Worm (Caenorhabditis elegans) whole organism, L1 larva: ENCODE data around the gene rgs-5.
A peak's percentile ranks its signal among the peaks of the same experiment; 100 is the strongest.

ENCODE experiments used
- C34B4.2 ChIP-seq: sonication (generic microtip); optimal IDR thresholded peaks from 2 replicates; lab custom pipeline; 2017; ENCODE audit warnings: mild to moderate bottlenecking, missing genetic modification characterization, missing compliant biosample characterization
- Y116A8C.19 ChIP-seq: sonication (generic microtip); optimal IDR thresholded peaks from 2 replicates; lab custom pipeline; 2016; ENCODE audit warnings: missing compliant biosample characterization, missing genetic modification characterization, borderline replicate concordance
- aha-1 ChIP-seq: fragments of 150-350 bp; optimal IDR thresholded peaks from 2 replicates; lab custom pipeline; 2014; ENCODE audit warnings: missing biosample characterization, missing genetic modification characterization
- alr-1 ChIP-seq: fragments of 200-800 bp; sonication (Bioruptor generic); optimal IDR thresholded peaks from 2 replicates; lab custom pipeline; 2018; ENCODE audit warnings: borderline replicate concordance, mild to moderate bottlenecking, missing genetic modification characterization, missing compliant biosample characterization
- aly-2 ChIP-seq: fragments of 150-350 bp; optimal IDR thresholded peaks from 2 replicates; lab custom pipeline; 2014; ENCODE audit warnings: missing biosample characterization, missing genetic modification characterization
- ama-1 ChIP-seq: fragments of 150-350 bp; optimal IDR thresholded peaks from 2 replicates; lab custom pipeline; 2014
- blmp-1 ChIP-seq: fragments of 150-350 bp; optimal IDR thresholded peaks from 2 replicates; lab custom pipeline; 2014; ENCODE audit warnings: missing biosample characterization, missing genetic modification characterization
- ceh-8 ChIP-seq: fragments of 200-800 bp; sonication (Bioruptor generic); optimal IDR thresholded peaks from 2 replicates; lab custom pipeline; 2018; ENCODE audit warnings: mild to moderate bottlenecking, missing genetic modification characterization, moderate library complexity, missing compliant biosample characterization
- ceh-88 ChIP-seq: fragments of 200-800 bp; sonication (Bioruptor generic); IDR thresholded peaks from 2 replicates; pipeline ENCODE4 v1.3.6; 2022; ENCODE audit warnings: missing genetic modification characterization, missing compliant biosample characterization
- ceh-90 ChIP-seq: sonication (generic microtip); optimal IDR thresholded peaks from 2 replicates; lab custom pipeline; 2016; ENCODE audit warnings: missing genetic modification characterization, missing compliant biosample characterization
- ces-1 ChIP-seq: fragments of 150-350 bp; optimal IDR thresholded peaks from 2 replicates; lab custom pipeline; 2014; ENCODE audit warnings: missing biosample characterization, missing genetic modification reagents, missing genetic modification characterization
- dsc-1 ChIP-seq: sonication (generic microtip); optimal IDR thresholded peaks from 2 replicates; lab custom pipeline; 2016; ENCODE audit warnings: mild to moderate bottlenecking, missing genetic modification characterization, missing compliant biosample characterization
- egl-13 ChIP-seq: sonication (generic microtip); optimal IDR thresholded peaks from 2 replicates; lab custom pipeline; 2016; ENCODE audit warnings: missing genotype, missing genetic modification reagents, missing genetic modification characterization, missing compliant biosample characterization
- elt-2 ChIP-seq: sonication (generic microtip); optimal IDR thresholded peaks from 2 replicates; lab custom pipeline; 2016; ENCODE audit warnings: missing genetic modification characterization, mild to moderate bottlenecking, inconsistent platforms, missing compliant biosample characterization, missing genetic modification reagents
- elt-3 ChIP-seq, 6 experiments: fragments of 150-350 bp in 1 of 6; sonication (generic microtip); optimal IDR thresholded peaks; 2 replicates each; lab custom pipeline; 2017 to 2018; ENCODE audit warnings: missing biosample characterization in 6 of 6, missing genetic modification characterization in 6 of 6, inconsistent platforms in 1 of 6
- fkh-8 ChIP-seq: sonication (generic microtip); optimal IDR thresholded peaks from 2 replicates; lab custom pipeline; 2016; ENCODE audit warnings: mild to moderate bottlenecking, missing genetic modification characterization, missing compliant biosample characterization
- grh-1 ChIP-seq: fragments of 200-800 bp; sonication (Bioruptor generic); IDR thresholded peaks from 2 replicates; pipeline ENCODE4 v1.3.6; 2022; ENCODE audit warnings: missing genetic modification reagents, missing genetic modification characterization, missing compliant biosample characterization
- hpl-2 ChIP-seq: fragments of 150-350 bp; optimal IDR thresholded peaks from 2 replicates; lab custom pipeline; 2014; ENCODE audit warnings: missing biosample characterization, missing genetic modification reagents, missing genetic modification characterization
- irx-1 ChIP-seq: sonication (generic microtip); optimal IDR thresholded peaks from 2 replicates; lab custom pipeline; 2016; ENCODE audit warnings: missing genetic modification characterization, missing compliant biosample characterization
- isw-1 ChIP-seq: fragments of 200-800 bp; sonication (Bioruptor generic); IDR thresholded peaks from 2 replicates; pipeline ENCODE4 v1.3.6; 2022; ENCODE audit warnings: missing genetic modification characterization, missing compliant biosample characterization
- jun-1 ChIP-seq: fragments of 150-350 bp; optimal IDR thresholded peaks from 2 replicates; lab custom pipeline; 2014; ENCODE audit warnings: missing biosample characterization, missing genetic modification reagents, missing genetic modification characterization
- lin-13 ChIP-seq: fragments of 150-350 bp; optimal IDR thresholded peaks from 2 replicates; lab custom pipeline; 2014; ENCODE audit warnings: missing biosample characterization, missing genetic modification reagents, missing genetic modification characterization
- lin-14 ChIP-seq: fragments of 200-800 bp; sonication (Bioruptor generic); optimal IDR thresholded peaks from 2 replicates; lab custom pipeline; 2018; ENCODE audit warnings: mild to moderate bottlenecking, missing genetic modification characterization, moderate library complexity, missing compliant biosample characterization
- lin-35 ChIP-seq, 2 experiments: fragments of 150-350 bp; optimal IDR thresholded peaks; 2 replicates each; lab custom pipeline; 2014; ENCODE audit warnings: missing biosample characterization in 2 of 2, missing genetic modification characterization in 2 of 2, missing genetic modification reagents in 2 of 2
- lir-3 ChIP-seq: sonication (generic microtip); optimal IDR thresholded peaks from 2 replicates; lab custom pipeline; 2016; ENCODE audit warnings: mild to moderate bottlenecking, missing genetic modification characterization, moderate library complexity, missing compliant biosample characterization; ENCODE audit not compliant: poor library complexity
- lsy-2 ChIP-seq, 2 experiments: fragments of 150-350 bp; optimal IDR thresholded peaks; 2 replicates each; lab custom pipeline; 2014; ENCODE audit warnings: missing biosample characterization in 2 of 2, missing genetic modification characterization in 2 of 2
- mdl-1 ChIP-seq, 2 experiments: fragments of 150-350 bp; optimal IDR thresholded peaks; 2 replicates each; lab custom pipeline; 2014 to 2017; ENCODE audit warnings: missing biosample characterization in 2 of 2, missing genetic modification characterization in 2 of 2, inconsistent platforms in 1 of 2
- nhr-12 ChIP-seq: sonication (generic microtip); optimal IDR thresholded peaks from 2 replicates; lab custom pipeline; 2017; ENCODE audit warnings: missing biosample characterization, missing genetic modification characterization
- nhr-19 ChIP-seq: fragments of 200-800 bp; sonication (Bioruptor generic); conservative IDR thresholded peaks from 2 replicates; pipeline ENCODE4 v1.3.6; 2022; ENCODE audit warnings: missing genetic modification characterization, missing compliant biosample characterization
- nhr-20 ChIP-seq: sonication (generic microtip); optimal IDR thresholded peaks from 2 replicates; lab custom pipeline; 2016; ENCODE audit warnings: mild to moderate bottlenecking, missing genetic modification characterization, missing compliant biosample characterization
- nhr-237 ChIP-seq: fragments of 150-350 bp; optimal IDR thresholded peaks from 2 replicates; lab custom pipeline; 2014; ENCODE audit warnings: missing biosample characterization, missing genetic modification characterization
- nhr-47 ChIP-seq: sonication (generic microtip); optimal IDR thresholded peaks from 2 replicates; lab custom pipeline; 2016; ENCODE audit warnings: mild to moderate bottlenecking, missing genetic modification characterization, moderate library complexity, missing compliant biosample characterization
- nhr-84 ChIP-seq: sonication (generic microtip); optimal IDR thresholded peaks from 2 replicates; lab custom pipeline; 2017; ENCODE audit warnings: missing biosample characterization, missing genetic modification characterization
- pqm-1 ChIP-seq: sonication (generic microtip); optimal IDR thresholded peaks from 3 replicates; lab custom pipeline; 2017; ENCODE audit warnings: missing biosample characterization, missing genetic modification characterization
- snu-23 ChIP-seq: sonication (generic microtip); optimal IDR thresholded peaks from 2 replicates; lab custom pipeline; 2016; ENCODE audit warnings: missing genetic modification characterization, missing compliant biosample characterization
- sptf-1 ChIP-seq: fragments of 150-350 bp; optimal IDR thresholded peaks from 2 replicates; lab custom pipeline; 2014; ENCODE audit warnings: missing biosample characterization, missing genetic modification characterization
- sup-37 ChIP-seq: fragments of 200-800 bp; sonication (Bioruptor generic); optimal IDR thresholded peaks from 2 replicates; lab custom pipeline; 2018; ENCODE audit warnings: mild to moderate bottlenecking, missing genetic modification characterization, missing compliant biosample characterization
- tbx-2 ChIP-seq: sonication (generic microtip); optimal IDR thresholded peaks from 2 replicates; lab custom pipeline; 2016; ENCODE audit warnings: missing genetic modification characterization, missing compliant biosample characterization
- unc-86 ChIP-seq: sonication (generic microtip); optimal IDR thresholded peaks from 2 replicates; lab custom pipeline; 2016; ENCODE audit warnings: missing genetic modification characterization, missing compliant biosample characterization
- vab-15 ChIP-seq: sonication (generic microtip); optimal IDR thresholded peaks from 2 replicates; lab custom pipeline; 2017; ENCODE audit warnings: missing genotype, mild to moderate bottlenecking, missing genetic modification characterization, missing compliant biosample characterization
- xbp-1 ChIP-seq: sonication (generic microtip); optimal IDR thresholded peaks from 2 replicates; lab custom pipeline; 2016; ENCODE audit warnings: missing genetic modification characterization, missing compliant biosample characterization
- ztf-4 ChIP-seq: fragments of 150-350 bp; optimal IDR thresholded peaks from 2 replicates; lab custom pipeline; 2014; ENCODE audit warnings: missing biosample characterization, missing genetic modification characterization

rgs-5 gene

DNA sequence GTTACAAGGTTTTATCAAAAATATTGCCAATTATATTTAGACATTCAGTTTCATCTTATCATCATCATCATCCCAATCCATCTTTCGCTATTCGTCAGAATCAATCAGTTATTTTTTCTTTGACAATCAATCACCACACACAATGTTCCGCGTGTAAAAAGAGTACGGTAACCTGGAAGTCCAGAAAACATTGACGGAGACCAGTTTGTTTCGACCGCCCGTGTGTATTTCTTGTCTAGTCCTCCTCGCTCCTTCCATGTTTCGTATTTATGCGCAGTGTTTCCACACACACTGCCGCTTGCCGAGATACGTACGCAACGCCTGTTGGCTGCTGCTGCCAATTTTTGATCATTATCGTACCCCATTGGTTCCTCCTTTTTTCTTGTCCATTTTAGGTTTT, 12.3 kb downstream of the rgs-5 start (continued):
- TF ChIP-seq mdl-1 (tag; optimal IDR thresholded peaks at IDR 0.05; lab: Kevin White, UChicago) (peak in 1 of 2 experiments; percentile 53), alr-1 (tag; lab: Kevin White, UChicago) (no peak), ceh-8 (GFP tag; lab: Kevin White, UChicago) (no peak), dsc-1 (tag; lab: Kevin White, UChicago) (no peak), elt-2 (tag; lab: Kevin White, UChicago) (peak; percentile 38), lsy-2 (tag; optimal IDR thresholded peaks at IDR 0.05; lab: Kevin White, UChicago) (peak in 1 of 2 experiments; percentile 87), snu-23 (GFP tag; lab: Kevin White, UChicago) (peak; percentile 58), jun-1 (tag; lab: Kevin White, UChicago) (no peak)

DNA sequence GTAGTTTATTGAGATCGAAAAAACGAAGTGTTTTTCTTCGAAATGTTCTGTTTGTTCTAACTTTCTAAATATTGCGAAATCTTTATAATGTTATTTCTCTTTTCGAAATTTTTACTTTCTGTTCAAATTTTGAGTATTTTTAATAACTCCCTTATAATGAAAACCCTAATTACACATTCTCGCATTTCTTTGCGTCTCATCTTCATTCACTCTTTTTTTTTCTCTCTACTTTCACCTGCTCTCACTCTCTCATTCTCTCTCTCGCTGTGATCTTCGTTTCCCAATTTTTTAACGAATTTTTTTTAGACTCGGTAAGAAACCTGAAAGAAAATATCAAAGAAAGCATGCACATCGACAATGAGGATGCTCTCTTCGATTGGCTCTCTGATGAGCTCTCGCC, 12.9 kb downstream of the rgs-5 start, which contains the start of gene rbm-26:
rbm-26 (plus strand) TSS at position 301 of the 400 bp plus-strand sequence.
- TF ChIP-seq isw-1 (GFP tag; lab: Robert Waterston, UW) = no peak
- TF ChIP-seq blmp-1 = peak; percentile 56

DNA sequence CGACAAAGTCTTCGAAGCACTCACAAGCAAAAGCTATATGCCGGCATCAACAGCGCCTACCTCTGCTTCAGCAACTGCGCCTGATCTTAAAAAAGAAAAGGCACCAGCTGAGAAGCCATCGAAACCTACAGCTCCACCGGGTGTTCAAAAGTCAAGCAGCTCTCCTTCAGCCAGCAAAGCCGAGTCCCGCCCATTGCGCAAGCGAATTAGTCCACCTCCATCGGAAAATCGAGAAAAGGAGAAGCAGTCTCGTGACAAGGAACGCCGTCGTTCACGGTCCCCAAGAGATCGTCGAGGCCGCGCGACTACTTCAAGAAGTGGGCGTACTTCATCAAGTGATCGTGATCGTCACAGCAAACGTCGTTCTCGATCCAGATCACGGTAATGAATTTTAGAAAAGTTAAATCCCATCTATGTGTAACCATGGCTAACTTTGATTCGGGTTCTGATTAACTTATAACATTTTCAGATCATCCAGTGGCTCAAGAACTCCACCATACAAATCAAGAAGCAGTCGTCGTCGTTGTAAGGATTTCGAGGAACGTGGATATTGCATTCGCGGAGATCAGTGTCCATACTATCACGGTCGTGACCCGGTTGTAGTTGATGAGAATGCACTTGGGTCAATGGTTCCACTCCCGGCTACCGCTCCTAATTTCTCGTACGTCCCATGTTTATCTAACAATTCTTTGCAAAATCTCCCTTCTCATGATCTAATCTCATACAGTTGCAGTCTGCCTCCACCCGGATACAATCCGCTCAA, 13.7 kb downstream of the rgs-5 start:
- no peak for TF ChIP-seq fkh-8 (tag; lab: Kevin White, UChicago)
- no peak for TF ChIP-seq hpl-2 (GFP tag; lab: Kevin White, UChicago)
- no peak for TF ChIP-seq Y116A8C.19 (tag; lab: Kevin White, UChicago)
- TF ChIP-seq nhr-19 (GFP tag; lab: Robert Waterston, UW) = no peak
- no peak for TF ChIP-seq mdl-1 (tag; optimal IDR thresholded peaks at IDR 0.05; lab: Kevin White, UChicago)
- no peak for TF ChIP-seq alr-1 (tag; lab: Kevin White, UChicago)
- TF ChIP-seq pqm-1 (tag; lab: Kevin White, UChicago) = no peak
- TF ChIP-seq sptf-1 (tag; lab: Kevin White, UChicago) = no peak
- no peak for TF ChIP-seq unc-86 (tag; lab: Kevin White, UChicago)
- TF ChIP-seq sup-37 (GFP tag; lab: Kevin White, UChicago) = no peak
- TF ChIP-seq ceh-90 (tag; lab: Kevin White, UChicago) = no peak
- no peak for TF ChIP-seq grh-1 (GFP tag; lab: Robert Waterston, UW)
- no peak for TF ChIP-seq C34B4.2 (tag; lab: Kevin White, UChicago)
- TF ChIP-seq ces-1 (GFP tag; lab: Kevin White, UChicago) = no peak
- TF ChIP-seq aha-1 (tag; lab: Kevin White, UChicago) = no peak
- TF ChIP-seq tbx-2 (tag; lab: Kevin White, UChicago) = no peak
- no peak for TF ChIP-seq nhr-47 (tag; lab: Kevin White, UChicago)
- TF ChIP-seq nhr-237 (tag; lab: Kevin White, UChicago) = no peak
- TF ChIP-seq lir-3 (tag; lab: Kevin White, UChicago) = no peak

DNA sequence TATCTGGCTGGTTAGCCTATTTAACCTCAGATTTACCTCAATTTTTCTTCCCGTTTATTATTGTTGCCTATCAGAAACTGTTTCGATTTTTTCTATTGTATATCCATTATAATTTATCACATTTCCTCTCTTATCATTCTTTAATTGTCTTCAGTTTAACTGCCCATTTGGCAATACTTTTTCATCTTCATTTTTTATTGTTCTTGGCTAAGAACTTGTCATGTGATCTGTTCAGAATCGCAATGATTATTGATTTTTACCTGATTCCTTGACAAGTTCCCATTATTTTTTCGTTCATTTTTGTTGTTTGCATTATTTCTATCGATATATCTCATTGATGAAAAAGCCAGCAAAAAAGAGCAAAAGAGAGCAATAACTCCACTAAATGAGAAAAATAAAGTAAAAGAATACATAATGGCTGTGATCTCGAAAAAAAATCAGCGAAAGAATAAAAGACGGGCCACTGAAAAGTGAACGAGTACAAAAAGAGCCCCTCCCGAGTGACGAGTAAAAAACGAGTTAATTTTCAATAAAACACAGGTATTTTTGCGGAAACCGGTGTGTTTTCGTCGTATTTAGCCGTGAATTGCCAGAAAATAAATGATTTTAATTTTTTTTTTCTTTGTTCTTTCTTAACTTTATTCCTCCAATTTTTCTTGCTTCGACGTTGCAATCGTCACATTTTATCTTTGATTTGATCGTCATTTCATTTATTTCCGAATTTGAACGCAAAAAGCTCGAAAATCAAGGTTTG, 16.1 kb downstream of the rgs-5 start, which contains the start of gene arf-1:
arf-1 (plus strand) TSS at position 657 of the 754 bp plus-strand sequence.
- TF ChIP-seq aly-2 (no peak), egl-13 (no peak), nhr-237 (tag; lab: Kevin White, UChicago) (no peak), sup-37 (GFP tag; lab: Kevin White, UChicago) (no peak), vab-15 (no peak), ces-1 (GFP tag; lab: Kevin White, UChicago) (no peak), ceh-88 (GFP tag; lab: Robert Waterston, UW) (no peak), nhr-12 (tag; lab: Kevin White, UChicago) (no peak), irx-1 (tag; lab: Kevin White, UChicago) (no peak), lin-35 (GFP tag; optimal IDR thresholded peaks at IDR 0.05; lab: Kevin White, UChicago) (peak in 1 of 2 experiments; percentile 29), nhr-20 (tag; lab: Kevin White, UChicago) (no peak), xbp-1 (no peak), nhr-84 (tag; lab: Kevin White, UChicago) (no peak), lin-13 (GFP tag; lab: Kevin White, UChicago) (no peak), hpl-2 (GFP tag; lab: Kevin White, UChicago) (no peak), lin-14 (GFP tag; lab: Kevin White, UChicago) (peak; percentile 1), elt-3 (tag; optimal IDR thresholded peaks at IDR 0.05; lab: Kevin White, UChicago) (peak in 1 of 6 experiments; percentile 8), ama-1 (lab: Kevin White, UChicago) (no peak), ztf-4 (tag; lab: Kevin White, UChicago) (no peak)
